Fruit fly (Drosophila melanogaster): Measurements from ENCODE around the gene Sras.
A peak's percentile ranks its signal among the peaks of the same experiment; 100 is the strongest.

Gene Sras

dm6 chr3L:5571051-5571450 lies 7.5 kb downstream of the Sras start:
- peak; percentile 43 for TF ChIP-seq psq (GFP tag; optimal IDR thresholded peaks at IDR 0.05)
- no peak for TF ChIP-seq dmrt93B (GFP tag; optimal IDR thresholded peaks at IDR 0.05)
- peak; percentile 20 for TF ChIP-seq jim (GFP tag; optimal IDR thresholded peaks at IDR 0.05)
- no peak for TF ChIP-seq sage (GFP tag; optimal IDR thresholded peaks at IDR 0.05)
- peak; percentile 37 for TF ChIP-seq Sp1 (GFP tag; optimal IDR thresholded peaks at IDR 0.05)
- no peak for TF ChIP-seq rgr (GFP tag; optimal IDR thresholded peaks at IDR 0.05)
- TF ChIP-seq brk (GFP tag; optimal IDR thresholded peaks at IDR 0.05), result peak; percentile 20

dm6 chr3L:5575524-5575923 lies 11.9 kb downstream of the Sras start:
- no peak for TF ChIP-seq OdsH (GFP tag; optimal IDR thresholded peaks at IDR 0.05)
- TF ChIP-seq Rel (GFP tag; optimal IDR thresholded peaks at IDR 0.05), result no peak
- TF ChIP-seq Rel (tag; optimal IDR thresholded peaks at IDR 0.05), result peak; percentile 82

dm6 chr3L:5576543-5576942 lies 13.0 kb downstream of the Sras start:
- no peak for TF ChIP-seq Myc (optimal IDR thresholded peaks at IDR 0.05)
- TF ChIP-seq sv (GFP tag; optimal IDR thresholded peaks at IDR 0.05), result no peak

DNA sequence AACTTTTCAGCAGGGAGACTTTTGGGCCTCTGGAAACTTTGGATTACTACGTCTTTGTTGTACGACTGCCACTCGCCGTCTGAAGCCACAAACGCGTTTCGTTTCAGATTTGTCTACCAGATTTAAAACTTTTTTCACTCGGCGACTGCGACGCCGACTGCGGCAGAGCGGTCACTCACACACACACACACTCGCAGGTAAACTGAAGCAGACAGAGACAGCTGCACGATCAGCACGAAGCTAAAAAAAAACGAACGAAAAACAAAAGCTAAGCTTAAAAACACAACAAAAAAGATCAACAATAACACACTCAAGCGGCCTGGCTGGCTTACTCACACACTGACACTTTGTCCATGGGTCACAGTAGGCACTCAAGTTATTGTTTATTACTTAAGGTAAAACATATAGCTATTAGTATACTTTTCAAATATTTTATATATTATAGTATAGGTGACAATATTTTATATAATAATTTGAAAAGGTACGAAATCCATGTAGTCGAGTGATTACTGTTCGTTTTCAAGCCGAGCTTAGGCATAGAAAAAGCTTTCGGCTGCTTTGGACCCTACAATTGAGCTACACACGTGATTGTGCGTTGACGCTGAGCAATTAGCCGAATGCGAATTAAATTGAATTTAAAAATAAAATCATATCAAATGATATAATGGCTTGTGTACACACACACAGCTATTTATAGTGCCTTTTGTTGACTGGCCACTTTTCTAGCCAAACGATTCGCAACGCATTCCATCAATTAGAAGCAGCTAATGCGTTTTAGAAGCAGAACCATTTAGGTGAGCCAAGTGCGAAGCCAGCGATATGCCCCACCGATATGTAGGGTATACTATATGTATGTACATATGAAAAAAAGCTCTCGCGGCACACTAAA lies 13.9 kb downstream of the Sras start, which contains the start of gene Msr-110:
Gene Msr-110, minus strand, starts transcription at position 99 of the 889 bp plus-strand sequence.
- TF ChIP-seq CG9705 (GFP tag; optimal IDR thresholded peaks at IDR 0.05) (peak; percentile 85), dl (GFP tag; optimal IDR thresholded peaks at IDR 0.05; ENCODE audit: insufficient read depth in 1 of 2, partially characterized antibody in 2 of 2) (peak in 1 of 2 experiments; percentile 29), Dif (GFP tag; optimal IDR thresholded peaks at IDR 0.05; ENCODE audit: partially characterized antibody) (peak; percentile 12), CG32264 (GFP tag; optimal IDR thresholded peaks at IDR 0.05) (peak; percentile 68), lola (GFP tag; optimal IDR thresholded peaks at IDR 0.05) (no peak), rgr (GFP tag; optimal IDR thresholded peaks at IDR 0.05) (peak; percentile 92), Jra (GFP tag; optimal IDR thresholded peaks at IDR 0.05) (peak; percentile 24), Myc (optimal IDR thresholded peaks at IDR 0.05) (no peak), OdsH (GFP tag; optimal IDR thresholded peaks at IDR 0.05) (peak; percentile 92), woc (GFP tag; optimal IDR thresholded peaks at IDR 0.05) (peak; percentile 80), GATAd (GFP tag; optimal IDR thresholded peaks at IDR 0.05) (no peak), Dfd (GFP tag; optimal IDR thresholded peaks at IDR 0.05) (no peak), Hr83 (GFP tag; optimal IDR thresholded peaks at IDR 0.05; ENCODE audit: poor library complexity, severe bottlenecking) (peak; percentile 93), HLH106 (tag; optimal IDR thresholded peaks at IDR 0.05) (peak; percentile 95), ey (GFP tag; optimal IDR thresholded peaks at IDR 0.05) (peak; percentile 83), dsf (GFP tag; optimal IDR thresholded peaks at IDR 0.05; ENCODE audit: borderline replicate concordance) (peak; percentile 3), tai (GFP tag; optimal IDR thresholded peaks at IDR 0.05) (no peak), brk (GFP tag; optimal IDR thresholded peaks at IDR 0.05) (peak; percentile 92), Hnf4 (GFP tag; optimal IDR thresholded peaks at IDR 0.05) (peak; percentile 80), h (GFP tag; optimal IDR thresholded peaks at IDR 0.05) (peak; percentile 89), Abd-B (GFP tag; optimal IDR thresholded peaks at IDR 0.05) (no peak), usp (GFP tag; optimal IDR thresholded peaks at IDR 0.05) (no peak), sv (GFP tag; optimal IDR thresholded peaks at IDR 0.05) (peak; percentile 70), foxo (GFP tag; optimal IDR thresholded peaks at IDR 0.05) (peak; percentile 89 to 94), psq (GFP tag; optimal IDR thresholded peaks at IDR 0.05) (peak; percentile 92), N (GFP tag; optimal IDR thresholded peaks at IDR 0.05) (no peak), Hr78 (GFP tag; optimal IDR thresholded peaks at IDR 0.05) (no peak), Rel (GFP tag; optimal IDR thresholded peaks at IDR 0.05) (peak; percentile 96), Rel (tag; optimal IDR thresholded peaks at IDR 0.05) (peak; percentile 79), br (GFP tag; optimal IDR thresholded peaks at IDR 0.05) (peak; percentile 82), dmrt93B (GFP tag; optimal IDR thresholded peaks at IDR 0.05) (peak; percentile 80), CrebA (GFP tag; optimal IDR thresholded peaks at IDR 0.05; ENCODE audit: borderline replicate concordance) (peak; percentile 96), jim (GFP tag; optimal IDR thresholded peaks at IDR 0.05) (peak; percentile 97), Mio (GFP tag; optimal IDR thresholded peaks at IDR 0.05) (no peak), sage (GFP tag; optimal IDR thresholded peaks at IDR 0.05) (peak; percentile 70), fru (GFP tag; optimal IDR thresholded peaks at IDR 0.05) (peak; percentile 89), pan (optimal IDR thresholded peaks at IDR 0.05) (no peak), Sp1 (GFP tag; optimal IDR thresholded peaks at IDR 0.05) (peak; percentile 98), Vsx2 (GFP tag; optimal IDR thresholded peaks at IDR 0.05; ENCODE audit: partially characterized antibody) (peak; percentile 68)

All from whole organism, wandering third instar larva.